Fruit fly (Drosophila melanogaster): ENCODE data around the gene CG6813.

- TF ChIP-seq CG11762 (GFP tag; optimal IDR thresholded peaks at IDR 0.05; ENCODE audit: insufficient read depth) (no peak), CG7368 (GFP tag; optimal IDR thresholded peaks at IDR 0.05) (no peak), CG9139 (GFP tag; optimal IDR thresholded peaks at IDR 0.05) (no peak)
These were observed 44.5 kb upstream of the CG6813 start for dm6 chr3R:11670888-11671287.

Measured in whole organism, prepupa.